Worm (Caenorhabditis elegans) whole organism, L3 larva: ENCODE results near the gene irk-3.

Experiments
- R02D3.7 ChIP-seq: fragments of 150-350 bp; optimal IDR thresholded peaks from 2 replicates; lab custom pipeline; 2014; ENCODE audit warnings: missing biosample characterization, missing genetic modification characterization
- aly-2 ChIP-seq: fragments of 150-350 bp; optimal IDR thresholded peaks from 2 replicates; lab custom pipeline; 2014; ENCODE audit warnings: missing biosample characterization, missing genetic modification characterization
- ceh-16 ChIP-seq: sonication (generic microtip); optimal IDR thresholded peaks from 2 replicates; lab custom pipeline; 2017; ENCODE audit warnings: missing biosample characterization, missing genetic modification characterization
- elt-3 ChIP-seq, 3 experiments: fragments of 150-350 bp in 1 of 3; sonication (generic microtip) in 2 of 3; optimal IDR thresholded peaks; 2 replicates in 2 of 3; 4 replicates in 1 of 3; lab custom pipeline; 2014 to 2017; ENCODE audit warnings: missing biosample characterization in 3 of 3, missing genetic modification characterization in 3 of 3
- fkh-10 ChIP-seq: sonication (generic microtip); optimal IDR thresholded peaks from 2 replicates; lab custom pipeline; 2017; ENCODE audit warnings: missing biosample characterization, missing genetic modification reagents, missing genetic modification characterization
- fos-1 ChIP-seq: fragments of 150-350 bp; optimal IDR thresholded peaks from 2 replicates; lab custom pipeline; 2014; ENCODE audit warnings: missing biosample characterization, missing genetic modification characterization
- nhr-23 ChIP-seq: fragments of 150-350 bp; optimal IDR thresholded peaks from 2 replicates; lab custom pipeline; 2014; ENCODE audit warnings: missing biosample characterization, missing genetic modification reagents, missing genetic modification characterization
- pqm-1 ChIP-seq: fragments of 150-350 bp; optimal IDR thresholded peaks from 2 replicates; lab custom pipeline; 2017; ENCODE audit warnings: missing biosample characterization, missing genetic modification characterization, inconsistent platforms

DNA sequence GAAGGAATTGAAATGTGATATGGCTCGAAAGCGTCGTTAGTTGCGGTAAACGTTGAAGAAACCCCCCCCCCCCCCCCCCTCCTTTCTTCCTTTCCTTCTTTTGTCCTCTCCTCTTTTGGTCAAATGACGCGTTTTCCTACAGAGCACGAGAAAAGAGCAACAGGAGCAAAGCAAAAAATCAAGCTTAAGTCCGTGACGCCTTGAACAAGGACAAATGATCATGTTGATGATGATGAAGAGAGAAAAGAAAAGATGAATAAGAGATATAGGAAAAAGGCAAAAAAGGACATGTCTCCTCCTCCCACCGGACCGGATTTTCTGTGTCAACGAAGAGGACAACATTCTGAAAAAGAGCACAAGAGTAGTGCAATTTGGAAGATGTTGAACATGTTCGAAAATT, 10.6 kb downstream of the irk-3 start:
- TF ChIP-seq ceh-16 (no peak), R02D3.7 (tag; lab: Kevin White, UChicago) (no peak), pqm-1 (tag; lab: Kevin White, UChicago) (no peak), nhr-23 (tag; lab: Kevin White, UChicago) (no peak), aly-2 (tag; lab: Kevin White, UChicago) (no peak), fos-1 (tag; lab: Kevin White, UChicago) (no peak), fkh-10 (GFP tag; lab: Kevin White, UChicago) (peak; percentile 10), elt-3 (tag; optimal IDR thresholded peaks at IDR 0.05; lab: Kevin White, UChicago) (no peak)
